Worm (Caenorhabditis elegans): Measurements from ENCODE around the gene dod-3.

ce11 chrV:2698826-2699225 lies 32.1 kb downstream of the dod-3 start, which contains the start of gene nuo-5:
- no peak for TF ChIP-seq nhr-77 (tag; optimal IDR thresholded peaks at IDR 0.05)
- no peak for TF ChIP-seq mep-1 (tag; optimal IDR thresholded peaks at IDR 0.05)
- TF ChIP-seq pha-4 (GFP tag; IDR thresholded peaks at IDR 0.05), result 0 out of 2 replicates have a peak, but pooled peaks have one; percentile 27
- TF ChIP-seq pha-4 (tag; optimal IDR thresholded peaks at IDR 0.05), result no peak
- TF ChIP-seq fkh-10 (GFP tag; optimal IDR thresholded peaks at IDR 0.05), result no peak
- TF ChIP-seq F26F4.8 (GFP tag; conservative IDR thresholded peaks at IDR 0.05), result no peak
- TF ChIP-seq zag-1 (tag; optimal IDR thresholded peaks at IDR 0.05), result no peak
- TF ChIP-seq dmd-8 (GFP tag; IDR thresholded peaks at IDR 0.05), result no peak
- TF ChIP-seq hif-1 (tag; optimal IDR thresholded peaks at IDR 0.05), result no peak
- no peak for TF ChIP-seq snpc-4 (tag; optimal IDR thresholded peaks at IDR 0.05)
- no peak for TF ChIP-seq nhr-10 (tag; optimal IDR thresholded peaks at IDR 0.05)
- no peak for TF ChIP-seq pqm-1 (tag; optimal IDR thresholded peaks at IDR 0.05)
